Worm (Caenorhabditis elegans) whole organism, young adult: ENCODE data around the gene ZK662.5.
A peak's percentile ranks its signal among the peaks of the same experiment; 100 is the strongest.

Experiments
- F33H1.4 ChIP-seq: fragments of 200-800 bp; sonication (Bioruptor generic); IDR thresholded peaks from 2 replicates; pipeline ENCODE4 v1.3.6; 2022; ENCODE audit warnings: missing genetic modification reagents, missing genetic modification characterization, missing compliant biosample characterization
- ZK185.1 ChIP-seq: sonication (generic microtip); optimal IDR thresholded peaks from 2 replicates; lab custom pipeline; 2016; ENCODE audit warnings: mild to moderate bottlenecking, missing genetic modification characterization, missing compliant biosample characterization; ENCODE audit not compliant: poor library complexity, severe bottlenecking
- atf-7 ChIP-seq: sonication (generic microtip); optimal IDR thresholded peaks from 2 replicates; lab custom pipeline; 2017; ENCODE audit warnings: mild to moderate bottlenecking, missing genetic modification characterization, missing compliant biosample characterization
- attf-3 ChIP-seq: fragments of 200-800 bp; sonication (Bioruptor generic); conservative IDR thresholded peaks from 2 replicates; pipeline ENCODE4 v1.3.6; 2022; ENCODE audit warnings: missing genetic modification reagents, missing genetic modification characterization, missing compliant biosample characterization
- cebp-1 ChIP-seq, 2 experiments: fragments of 200-800 bp in 1 of 2; sonication (Bioruptor generic) in 1 of 2; sonication (generic microtip) in 1 of 2; IDR thresholded peaks in 1 of 2; optimal IDR thresholded peaks in 1 of 2; 2 replicates each; pipeline versions ENCODE4 v1.3.6 to Lab custom; 2017 to 2022; ENCODE audit warnings: missing compliant biosample characterization in 2 of 2, missing genetic modification characterization in 2 of 2, mild to moderate bottlenecking in 1 of 2, missing genetic modification reagents in 1 of 2, moderate library complexity in 1 of 2
- ceh-100 ChIP-seq: fragments of 200-800 bp; sonication (Bioruptor generic); IDR thresholded peaks from 2 replicates; pipeline ENCODE4 v1.3.6; 2022; ENCODE audit warnings: missing genetic modification reagents, missing genetic modification characterization, missing compliant biosample characterization
- chd-7 ChIP-seq: sonication (generic microtip); optimal IDR thresholded peaks from 2 replicates; lab custom pipeline; 2016; ENCODE audit warnings: mild to moderate bottlenecking, missing genetic modification characterization, moderate library complexity, missing compliant biosample characterization
- dox-1 ChIP-seq: fragments of 200-800 bp; sonication (Bioruptor generic); IDR thresholded peaks from 2 replicates; pipeline ENCODE4 v1.3.6; 2022; ENCODE audit warnings: missing genetic modification reagents, missing genetic modification characterization, missing compliant biosample characterization
- efl-1 ChIP-seq: fragments of 150-350 bp; optimal IDR thresholded peaks from 2 replicates; lab custom pipeline; 2014; ENCODE audit warnings: missing biosample characterization, missing genetic modification reagents, missing genetic modification characterization
- egl-18 ChIP-seq: fragments of 200-800 bp; sonication (Bioruptor generic); IDR thresholded peaks from 2 replicates; pipeline ENCODE4 v1.3.6; 2022; ENCODE audit warnings: missing genetic modification reagents, missing genetic modification characterization, missing compliant biosample characterization
- egrh-3 ChIP-seq: fragments of 200-800 bp; sonication (Bioruptor generic); IDR thresholded peaks from 2 replicates; pipeline ENCODE4 v1.3.6; 2022; ENCODE audit warnings: missing genetic modification reagents, missing genetic modification characterization, missing compliant biosample characterization
- ekl-4 ChIP-seq: fragments of 200-800 bp; sonication (Bioruptor generic); IDR thresholded peaks from 2 replicates; pipeline ENCODE4 v1.3.6; 2022; ENCODE audit warnings: missing genetic modification reagents, missing genetic modification characterization, missing compliant biosample characterization
- fkh-3 ChIP-seq: sonication (generic microtip); optimal IDR thresholded peaks from 2 replicates; lab custom pipeline; 2016; ENCODE audit warnings: mild to moderate bottlenecking, missing genetic modification characterization, missing compliant biosample characterization
- gei-17 ChIP-seq: fragments of 200-800 bp; sonication (Bioruptor generic); optimal IDR thresholded peaks from 2 replicates; lab custom pipeline; 2018; ENCODE audit warnings: mild to moderate bottlenecking, missing genetic modification characterization, missing compliant biosample characterization
- hmg-20 ChIP-seq: fragments of 200-800 bp; sonication (Bioruptor generic); IDR thresholded peaks from 2 replicates; pipeline ENCODE4 v1.3.6; 2022; ENCODE audit warnings: missing genetic modification reagents, missing genetic modification characterization, missing compliant biosample characterization
- let-607 ChIP-seq, 2 experiments: fragments of 200-800 bp in 1 of 2; sonication (Bioruptor generic) in 1 of 2; sonication (generic microtip) in 1 of 2; optimal IDR thresholded peaks; 2 replicates each; lab custom pipeline; 2016 to 2018; ENCODE audit warnings: mild to moderate bottlenecking in 2 of 2, missing compliant biosample characterization in 2 of 2, missing genetic modification characterization in 2 of 2, moderate library complexity in 2 of 2, missing genotype in 1 of 2
- lin-40 ChIP-seq: sonication (generic microtip); optimal IDR thresholded peaks from 2 replicates; lab custom pipeline; 2016; ENCODE audit warnings: missing genetic modification characterization, mild to moderate bottlenecking, missing compliant biosample characterization, missing genotype, missing genetic modification reagents
- lin-54 ChIP-seq: fragments of 200-800 bp; sonication (Bioruptor generic); optimal IDR thresholded peaks from 2 replicates; lab custom pipeline; 2018; ENCODE audit warnings: mild to moderate bottlenecking, missing genetic modification characterization, missing compliant biosample characterization
- lir-1 ChIP-seq: fragments of 200-800 bp; sonication (Bioruptor generic); conservative IDR thresholded peaks from 2 replicates; pipeline ENCODE4 v1.3.6; 2022; ENCODE audit warnings: missing genetic modification reagents, missing genetic modification characterization, missing compliant biosample characterization
- lsy-27 ChIP-seq: sonication (generic microtip); optimal IDR thresholded peaks from 2 replicates; lab custom pipeline; 2017; ENCODE audit warnings: missing genetic modification characterization, mild to moderate bottlenecking, missing compliant biosample characterization, antibody characterized with exemption, missing genotype, borderline replicate concordance; ENCODE audit not compliant: insufficient read depth
- madf-10 ChIP-seq: sonication (generic microtip); optimal IDR thresholded peaks from 2 replicates; lab custom pipeline; 2016; ENCODE audit warnings: mild to moderate bottlenecking, missing genetic modification characterization, missing compliant biosample characterization
- mcd-1 ChIP-seq: fragments of 200-800 bp; sonication (Bioruptor generic); IDR thresholded peaks from 2 replicates; pipeline ENCODE4 v1.3.6; 2022; ENCODE audit warnings: missing genetic modification reagents, missing genetic modification characterization, missing compliant biosample characterization
- nfya-2 ChIP-seq: fragments of 200-800 bp; sonication (Bioruptor generic); IDR thresholded peaks from 2 replicates; pipeline ENCODE4 v1.3.6; 2022; ENCODE audit warnings: missing genetic modification reagents, missing genetic modification characterization, missing compliant biosample characterization
- nfyb-1 ChIP-seq: fragments of 200-800 bp; sonication (Bioruptor generic); IDR thresholded peaks from 2 replicates; pipeline ENCODE4 v1.3.6; 2022; ENCODE audit warnings: missing genetic modification reagents, missing genetic modification characterization, missing compliant biosample characterization
- nhr-80 ChIP-seq: sonication (generic microtip); optimal IDR thresholded peaks from 2 replicates; lab custom pipeline; 2016; ENCODE audit warnings: missing genetic modification characterization, missing compliant biosample characterization
- nhr-90 ChIP-seq: sonication (generic microtip); optimal IDR thresholded peaks from 2 replicates; lab custom pipeline; 2016; ENCODE audit warnings: missing genotype, mild to moderate bottlenecking, missing genetic modification characterization, missing compliant biosample characterization
- snpc-1.3 ChIP-seq: sonication (generic microtip); optimal IDR thresholded peaks from 2 replicates; lab custom pipeline; 2017; ENCODE audit warnings: missing genetic modification characterization, mild to moderate bottlenecking, missing compliant biosample characterization, antibody characterized with exemption, moderate library complexity, missing genotype, missing genetic modification reagents; ENCODE audit not compliant: insufficient read depth
- snpc-4 ChIP-seq, 5 experiments: fragments of 150-350 bp in 1 of 5; sonication (generic microtip) in 4 of 5; optimal IDR thresholded peaks; 2 replicates each; lab custom pipeline; 2014 to 2018; ENCODE audit warnings: missing genetic modification characterization in 5 of 5, missing biosample characterization in 3 of 5, antibody characterized with exemption in 2 of 5, mild to moderate bottlenecking in 2 of 5, missing compliant biosample characterization in 2 of 5, missing genotype in 2 of 5, moderate library complexity in 2 of 5, missing genetic modification reagents in 1 of 5
- tbp1 ChIP-seq: fragments of 200-800 bp; sonication (Bioruptor generic); optimal IDR thresholded peaks from 2 replicates; lab custom pipeline; 2018; ENCODE audit warnings: mild to moderate bottlenecking, missing genetic modification characterization, missing compliant biosample characterization
- tbx-9 ChIP-seq: sonication (generic microtip); optimal IDR thresholded peaks from 2 replicates; lab custom pipeline; 2016; ENCODE audit warnings: borderline replicate concordance, missing genetic modification characterization, inconsistent platforms, missing compliant biosample characterization
- unc-130 ChIP-seq: sonication (generic microtip); optimal IDR thresholded peaks from 2 replicates; lab custom pipeline; 2016; ENCODE audit warnings: missing genetic modification reagents, missing genetic modification characterization, missing compliant biosample characterization
- unc-62 ChIP-seq: fragments of 150-350 bp; optimal IDR thresholded peaks from 2 replicates; lab custom pipeline; 2014; ENCODE audit warnings: missing biosample characterization, missing genetic modification reagents, missing genetic modification characterization
- zfh-2 ChIP-seq: fragments of 200-800 bp; sonication (Bioruptor generic); conservative IDR thresholded peaks from 2 replicates; pipeline ENCODE4 v1.3.6; 2022; ENCODE audit warnings: missing genetic modification reagents, missing genetic modification characterization, missing compliant biosample characterization
- ztf-22 ChIP-seq: fragments of 200-800 bp; sonication (Bioruptor generic); optimal IDR thresholded peaks from 2 replicates; lab custom pipeline; 2018; ENCODE audit warnings: mild to moderate bottlenecking, missing genetic modification characterization, moderate library complexity, missing compliant biosample characterization
- ztf-26 ChIP-seq: sonication (generic microtip); optimal IDR thresholded peaks from 2 replicates; lab custom pipeline; 2017; ENCODE audit warnings: missing genetic modification characterization, missing compliant biosample characterization
- ztf-3 ChIP-seq: fragments of 200-800 bp; sonication (Bioruptor generic); optimal IDR thresholded peaks from 2 replicates; lab custom pipeline; 2018; ENCODE audit warnings: mild to moderate bottlenecking, missing genetic modification characterization, missing compliant biosample characterization

The ZK662.5 gene

ce11 chrX:15707913-15708312 lies 13.5 kb upstream of the ZK662.5 start, which contains the start of gene nhr-48:
TSS of gene nhr-48 (plus strand) at chrX:15708213.
- TF ChIP-seq nfyb-1: no peak
- no peak for TF ChIP-seq chd-7 (tag; lab: Kevin White, UChicago)
- TF ChIP-seq lsy-27 (tag; lab: Kevin White, UChicago): no peak
- no peak for TF ChIP-seq lin-54 (GFP tag; lab: Kevin White, UChicago)
- no peak for TF ChIP-seq ztf-3
- no peak for TF ChIP-seq efl-1 (GFP tag; lab: Kevin White, UChicago)

ce11 chrX:15709594-15709993 lies 11.9 kb upstream of the ZK662.5 start:
- TF ChIP-seq ZK185.1 (peak; percentile 55), ceh-100 (GFP tag; lab: Robert Waterston, UW) (no peak), hmg-20 (GFP tag; lab: Robert Waterston, UW) (0 out of 2 replicates have a peak, but pooled peaks have one; percentile 40), ztf-22 (GFP tag; lab: Kevin White, UChicago) (no peak), nfya-2 (GFP tag; lab: Robert Waterston, UW) (no peak), ztf-26 (tag; lab: Kevin White, UChicago) (peak; percentile 1), let-607 (tag; optimal IDR thresholded peaks at IDR 0.05; lab: Kevin White, UChicago) (peak in 1 of 2 experiments; percentile 35), madf-10 (tag; lab: Kevin White, UChicago) (peak; percentile 27), egrh-3 (peak; percentile 37; the same call in 1 of the 2 replicates), unc-62 (GFP tag; lab: Kevin White, UChicago) (no peak), zfh-2 (GFP tag; lab: Robert Waterston, UW) (0 out of 2 replicates have a peak, but pooled peaks have one; percentile 57), lir-1 (GFP tag; lab: Robert Waterston, UW) (0 out of 2 replicates have a peak, but pooled peaks have one; percentile 17), attf-3 (GFP tag; lab: Robert Waterston, UW) (no peak), mcd-1 (GFP tag; lab: Robert Waterston, UW) (peak; percentile 30; the same call in 1 of the 2 replicates), nhr-80 (tag; lab: Kevin White, UChicago) (peak; percentile 92), atf-7 (tag; lab: Kevin White, UChicago) (peak; percentile 46), unc-130 (no peak), lin-40 (tag; lab: Kevin White, UChicago) (peak; percentile 65), efl-1 (GFP tag; lab: Kevin White, UChicago) (no peak), fkh-3 (tag; lab: Kevin White, UChicago) (no peak), gei-17 (GFP tag; lab: Kevin White, UChicago) (peak; percentile 12), cebp-1 (GFP tag; IDR thresholded peaks at IDR 0.05; lab: Robert Waterston, UW) (no peak), cebp-1 (tag; optimal IDR thresholded peaks at IDR 0.05; lab: Kevin White, UChicago) (peak; percentile 40), egl-18 (GFP tag; lab: Robert Waterston, UW) (no peak), F33H1.4 (GFP tag; lab: Robert Waterston, UW) (no peak), ztf-3 (no peak), snpc-4 (GFP tag; optimal IDR thresholded peaks at IDR 0.05; lab: Kevin White, UChicago) (no peak), snpc-4 (tag; optimal IDR thresholded peaks at IDR 0.05; lab: Kevin White, UChicago) (peak in 2 of 4 experiments; percentile 4 to 29), ekl-4 (GFP tag; lab: Robert Waterston, UW) (no peak), tbp1 (peak; percentile 9), nhr-90 (no peak), tbx-9 (no peak), dox-1 (GFP tag; lab: Robert Waterston, UW) (peak; percentile 30; the same call in 1 of the 2 replicates), snpc-1.3 (tag; lab: Kevin White, UChicago) (no peak)
